Worm (Caenorhabditis elegans) whole organism, early embryonic: ENCODE data around the gene ZK131.11.

Experiments
- B0310.2 ChIP-seq: sonication (generic microtip); optimal IDR thresholded peaks from 2 replicates; lab custom pipeline; 2016; ENCODE audit warnings: mild to moderate bottlenecking, missing genetic modification characterization, missing compliant biosample characterization
- ama-1 ChIP-seq: fragments of 150-350 bp; optimal IDR thresholded peaks from 2 replicates; lab custom pipeline; 2014
- tra-4 ChIP-seq: sonication (generic microtip); optimal IDR thresholded peaks from 2 replicates; lab custom pipeline; 2017; ENCODE audit warnings: missing genetic modification characterization, missing compliant biosample characterization

- TF ChIP-seq B0310.2 (tag; lab: Kevin White, UChicago) = no peak
- no peak for TF ChIP-seq tra-4 (tag; lab: Kevin White, UChicago)
- no peak for TF ChIP-seq ama-1 (lab: Kevin White, UChicago)
Measured at ce11 chrII:13812335-13812734, 20.3 kb downstream of the ZK131.11 start.
